Worm (Caenorhabditis elegans) whole organism, mixed stage, embryonic: ENCODE results near the gene rhr-1.

ENCODE experiments used
- lin-13 ChIP-seq: fragments of 150-350 bp; optimal IDR thresholded peaks from 2 replicates; lab custom pipeline; 2014; ENCODE audit warnings: missing biosample characterization, missing genetic modification characterization
- mep-1 ChIP-seq: fragments of 150-350 bp; optimal IDR thresholded peaks from 2 replicates; lab custom pipeline; 2017; ENCODE audit warnings: missing biosample characterization, missing genetic modification reagents, missing genetic modification characterization, inconsistent platforms
- mls-2 ChIP-seq: sonication (generic microtip); optimal IDR thresholded peaks from 2 replicates; lab custom pipeline; 2016; ENCODE audit warnings: mild to moderate bottlenecking, missing genetic modification characterization, moderate library complexity, missing compliant biosample characterization
- snpc-4 ChIP-seq: fragments of 150-350 bp; optimal IDR thresholded peaks from 2 replicates; lab custom pipeline; 2014; ENCODE audit warnings: missing biosample characterization, missing genetic modification characterization
- ztf-11 ChIP-seq: fragments of 150-350 bp; optimal IDR thresholded peaks from 2 replicates; lab custom pipeline; 2014; ENCODE audit warnings: missing biosample characterization, missing genetic modification characterization

DNA sequence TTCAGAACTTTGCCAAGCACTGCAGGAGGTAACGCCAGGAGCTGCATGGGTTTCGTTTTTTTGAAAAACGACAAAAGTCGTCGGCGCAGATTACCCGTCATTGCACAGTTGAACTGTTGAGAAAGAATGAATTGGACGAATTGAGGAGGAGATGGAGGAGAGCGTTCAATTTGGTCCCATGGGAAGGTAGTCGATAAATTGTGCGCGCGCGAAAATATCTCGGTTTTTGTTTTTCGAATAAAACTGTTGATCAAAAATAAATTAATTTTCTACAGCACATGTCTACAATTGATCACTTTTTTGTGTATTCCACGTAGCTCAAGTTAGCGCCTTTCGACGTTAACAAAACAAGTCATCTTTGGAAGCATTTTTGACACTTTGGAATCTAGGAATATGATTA, 8.0 kb upstream of the rhr-1 start, which contains the start of gene F08F3.6:
- no peak for TF ChIP-seq mep-1 (tag; lab: Kevin White, UChicago)
- TF ChIP-seq ztf-11 (tag; lab: Kevin White, UChicago) = no peak
- TF ChIP-seq snpc-4 = no peak
- TF ChIP-seq mls-2 (tag; lab: Kevin White, UChicago) = no peak
- TF ChIP-seq lin-13 = no peak
